Fruit fly (Drosophila melanogaster): ENCODE measurements around the gene Tango14.

dm6 chr2L:1142730-1143281 is 15.7 kb upstream of the Tango14 start, which contains the start of gene MFS3:
- TF ChIP-seq usp (GFP tag; optimal IDR thresholded peaks at IDR 0.05) (no peak), pan (optimal IDR thresholded peaks at IDR 0.05) (no peak), Dll (optimal IDR thresholded peaks at IDR 0.05) (peak; percentile 18), psq (optimal IDR thresholded peaks at IDR 0.05) (no peak), CG8478 (optimal IDR thresholded peaks at IDR 0.05) (no peak), EcR (GFP tag; optimal IDR thresholded peaks at IDR 0.05) (no peak)

Data from whole organism.